Worm (Caenorhabditis elegans): ENCODE results near the gene F25B4.7.

Gene F25B4.7

DNA sequence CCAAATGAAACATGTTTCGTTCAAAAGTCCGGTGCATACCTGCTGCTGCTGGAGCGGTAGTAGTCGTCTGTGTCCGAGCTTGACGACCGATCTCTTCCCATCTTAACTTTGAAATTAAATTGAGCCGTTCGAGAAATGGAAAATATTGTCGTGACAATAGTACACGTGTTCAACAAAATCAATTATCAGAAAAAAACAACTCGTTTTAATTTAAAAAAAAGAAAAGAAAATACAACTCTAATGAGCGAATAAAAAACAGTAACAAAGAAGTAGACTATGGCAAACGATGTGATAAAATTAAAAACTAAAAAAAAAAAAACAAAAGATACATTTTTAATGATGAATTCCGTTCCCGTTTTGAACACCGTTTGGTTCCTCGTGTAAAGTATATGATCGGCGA lies 4.5 kb downstream of the F25B4.7 start, which contains the start of gene prp-39:
Gene prp-39 (minus strand): TSS at position 101 of the 400 bp plus-strand sequence.
- TF ChIP-seq mls-2 (tag; optimal IDR thresholded peaks at IDR 0.05), result no peak
- no peak for TF ChIP-seq unc-39 (tag; optimal IDR thresholded peaks at IDR 0.05)
- TF ChIP-seq nhr-237 (tag; optimal IDR thresholded peaks at IDR 0.05), result no peak
- no peak for TF ChIP-seq mab-5 (tag; optimal IDR thresholded peaks at IDR 0.05)
- TF ChIP-seq flh-1 (GFP tag; optimal IDR thresholded peaks at IDR 0.05), result no peak
- no peak for TF ChIP-seq nhr-28 (tag; optimal IDR thresholded peaks at IDR 0.05)
- TF ChIP-seq lin-32 (GFP tag; optimal IDR thresholded peaks at IDR 0.05), result no peak
- TF ChIP-seq mep-1 (tag; optimal IDR thresholded peaks at IDR 0.05), result no peak
- TF ChIP-seq pha-4 (tag; optimal IDR thresholded peaks at IDR 0.05), result no peak

DNA sequence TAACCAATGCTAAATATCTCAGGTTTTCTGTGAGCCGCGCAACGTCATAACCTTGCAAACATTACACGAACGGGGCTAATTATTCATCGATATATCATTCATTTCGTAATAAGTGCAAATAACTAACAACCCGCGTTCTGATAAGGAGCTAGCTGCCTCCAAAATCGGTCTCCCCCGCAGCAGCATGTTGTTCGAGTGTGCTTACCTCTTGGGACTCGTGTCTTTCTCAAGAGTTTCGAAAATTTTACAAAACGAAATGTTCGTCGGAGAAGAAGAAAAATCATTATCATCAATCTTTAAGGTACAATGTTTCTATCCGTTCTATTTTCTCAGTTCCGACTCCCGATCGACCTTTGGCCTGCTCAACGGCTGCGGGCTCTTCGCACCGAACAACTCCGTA lies 9.1 kb downstream of the F25B4.7 start:
- TF ChIP-seq elt-3 (tag; optimal IDR thresholded peaks at IDR 0.05) (no peak), flh-1 (GFP tag; optimal IDR thresholded peaks at IDR 0.05) (no peak), hlh-1 (tag; optimal IDR thresholded peaks at IDR 0.05) (no peak), unc-120 (tag; optimal IDR thresholded peaks at IDR 0.05; ENCODE audit: poor library complexity, severe bottlenecking) (no peak), sptf-1 (tag; optimal IDR thresholded peaks at IDR 0.05) (no peak), ces-1 (GFP tag; optimal IDR thresholded peaks at IDR 0.05) (no peak), nhr-76 (tag; optimal IDR thresholded peaks at IDR 0.05) (no peak), ham-2 (GFP tag; optimal IDR thresholded peaks at IDR 0.05) (no peak), ceh-39 (tag; optimal IDR thresholded peaks at IDR 0.05) (no peak), mls-2 (tag; optimal IDR thresholded peaks at IDR 0.05) (no peak), mab-5 (tag; optimal IDR thresholded peaks at IDR 0.05) (no peak), elt-1 (tag; optimal IDR thresholded peaks at IDR 0.05; ENCODE audit: borderline replicate concordance, insufficient read depth) (no peak), drap-1 (GFP tag; optimal IDR thresholded peaks at IDR 0.05) (no peak), mep-1 (tag; optimal IDR thresholded peaks at IDR 0.05) (no peak), ztf-11 (tag; optimal IDR thresholded peaks at IDR 0.05) (no peak), unc-62 (GFP tag; optimal IDR thresholded peaks at IDR 0.05) (no peak), blmp-1 (tag; optimal IDR thresholded peaks at IDR 0.05) (no peak), nhr-237 (tag; optimal IDR thresholded peaks at IDR 0.05) (no peak), snpc-4 (tag; optimal IDR thresholded peaks at IDR 0.05) (no peak)

DNA sequence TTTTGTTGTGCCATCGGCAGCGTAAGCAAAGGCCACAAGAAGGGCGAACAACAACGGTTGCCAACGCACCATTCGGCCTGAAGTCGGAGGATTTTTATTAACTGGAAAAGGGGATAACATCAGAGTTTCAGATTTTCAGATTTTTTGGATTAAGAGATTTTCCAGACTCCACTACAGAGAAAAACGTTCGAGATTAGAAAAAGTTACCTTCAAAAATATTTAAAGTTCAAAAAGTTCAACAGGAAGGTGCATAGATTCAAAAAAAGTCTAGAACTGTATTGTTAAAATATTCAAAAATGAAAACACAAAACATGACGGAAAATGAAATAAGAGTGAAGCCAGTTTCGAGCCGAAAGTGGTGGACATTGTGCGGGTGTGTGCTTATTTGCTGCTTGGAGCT lies 11.0 kb downstream of the F25B4.7 start, which contains the start of gene pqn-13:
Gene pqn-13 (minus strand): TSS at position 101 of the 400 bp plus-strand sequence.
- no peak for TF ChIP-seq zip-8 (tag; optimal IDR thresholded peaks at IDR 0.05)
- no peak for TF ChIP-seq hlh-1 (tag; optimal IDR thresholded peaks at IDR 0.05)
- TF ChIP-seq nhr-12 (tag; optimal IDR thresholded peaks at IDR 0.05), result no peak
- no peak for TF ChIP-seq flh-1 (GFP tag; optimal IDR thresholded peaks at IDR 0.05)
- no peak for TF ChIP-seq snpc-4 (tag; optimal IDR thresholded peaks at IDR 0.05)
- no peak for TF ChIP-seq blmp-1 (tag; optimal IDR thresholded peaks at IDR 0.05)
- TF ChIP-seq ceh-83 (GFP tag; optimal IDR thresholded peaks at IDR 0.05), result no peak
- no peak for TF ChIP-seq cnd-1 (tag; optimal IDR thresholded peaks at IDR 0.05)
- no peak for TF ChIP-seq elt-3 (tag; optimal IDR thresholded peaks at IDR 0.05)
- TF ChIP-seq lin-13 (tag; optimal IDR thresholded peaks at IDR 0.05), result no peak
- TF ChIP-seq ceh-43 (GFP tag; optimal IDR thresholded peaks at IDR 0.05), result no peak
- TF ChIP-seq unc-120 (tag; optimal IDR thresholded peaks at IDR 0.05; ENCODE audit: poor library complexity, severe bottlenecking), result no peak
- no peak for TF ChIP-seq mab-5 (tag; optimal IDR thresholded peaks at IDR 0.05)
- TF ChIP-seq pha-4 (tag; optimal IDR thresholded peaks at IDR 0.05), result no peak
- no peak for TF ChIP-seq sptf-1 (tag; optimal IDR thresholded peaks at IDR 0.05)
- TF ChIP-seq lin-32 (GFP tag; optimal IDR thresholded peaks at IDR 0.05), result no peak
- no peak for TF ChIP-seq nhr-76 (tag; optimal IDR thresholded peaks at IDR 0.05)

DNA sequence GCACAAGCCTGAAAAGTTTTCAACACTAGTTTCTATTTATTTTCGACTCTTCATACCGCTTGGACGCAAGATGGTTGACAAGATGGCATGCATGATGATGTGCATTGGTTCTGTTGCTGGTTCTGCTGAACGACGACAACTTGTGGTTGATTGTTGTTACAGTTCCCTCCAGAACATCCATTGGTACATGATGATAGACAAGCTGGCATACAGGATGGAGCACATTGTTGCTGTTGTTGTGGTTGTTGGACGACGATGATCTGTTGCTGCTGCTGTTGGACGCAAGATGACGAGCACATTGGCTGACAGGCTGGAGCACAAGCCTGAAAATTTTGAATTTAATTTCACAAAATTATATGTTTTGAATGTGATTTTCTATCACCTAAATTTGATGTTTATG lies 14.8 kb downstream of the F25B4.7 start:
- TF ChIP-seq ceh-43 (GFP tag; optimal IDR thresholded peaks at IDR 0.05), result no peak
- TF ChIP-seq tbx-8 (GFP tag; optimal IDR thresholded peaks at IDR 0.05), result no peak
- no peak for TF ChIP-seq lsy-2 (tag; optimal IDR thresholded peaks at IDR 0.05)
- no peak for TF ChIP-seq mep-1 (tag; optimal IDR thresholded peaks at IDR 0.05)
- no peak for TF ChIP-seq drap-1 (GFP tag; optimal IDR thresholded peaks at IDR 0.05)
- no peak for TF ChIP-seq flh-1 (GFP tag; optimal IDR thresholded peaks at IDR 0.05)

DNA sequence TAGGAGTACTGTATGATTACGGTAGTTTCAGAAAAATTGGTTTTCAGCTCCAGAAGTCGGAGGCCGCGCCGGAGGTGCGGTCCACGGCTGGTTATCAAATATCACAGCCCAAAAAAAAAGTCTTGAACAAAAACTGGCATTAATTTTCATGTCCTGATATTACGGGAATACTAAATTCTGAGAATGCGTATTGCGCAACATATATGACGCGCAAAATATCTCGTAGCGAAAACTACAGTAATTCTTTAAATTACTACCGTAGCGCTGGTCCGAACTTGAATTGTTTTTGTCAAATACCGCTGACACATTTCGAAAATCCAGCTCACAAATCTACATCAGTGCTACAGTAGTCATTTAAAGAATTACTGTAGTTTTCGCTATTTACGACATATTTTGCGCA lies 18.1 kb downstream of the F25B4.7 start:
- TF ChIP-seq zip-8 (tag; optimal IDR thresholded peaks at IDR 0.05) (peak; percentile 74), sem-2 (GFP tag; optimal IDR thresholded peaks at IDR 0.05) (no peak), cnd-1 (tag; optimal IDR thresholded peaks at IDR 0.05) (no peak), ces-1 (GFP tag; optimal IDR thresholded peaks at IDR 0.05) (no peak)

Data from whole organism, mixed stage, embryonic.